Worm (Caenorhabditis elegans) whole organism, L4 larva: ENCODE measurements around the gene bpl-1.

Experiments used
- ceh-28 ChIP-seq: fragments of 150-350 bp; optimal IDR thresholded peaks from 2 replicates; lab custom pipeline; 2014; ENCODE audit warnings: missing biosample characterization, missing genetic modification reagents, missing genetic modification characterization
- nhr-41 ChIP-seq: fragments of 200-800 bp; sonication (Bioruptor generic); IDR thresholded peaks from 2 replicates; pipeline ENCODE4 v1.3.6; 2022; ENCODE audit warnings: missing genetic modification reagents, missing genetic modification characterization, missing compliant biosample characterization

- no peak for TF ChIP-seq nhr-41
- no peak for TF ChIP-seq ceh-28 (tag; lab: Kevin White, UChicago)
Measured at ce11 chrII:6306125-6306524, 32.1 kb downstream of the bpl-1 start, which contains the start of gene C29F5.8.
